Worm (Caenorhabditis elegans): ENCODE results near the gene txt-18.

- TF ChIP-seq elt-3 (tag; optimal IDR thresholded peaks at IDR 0.05): no peak
- TF ChIP-seq ceh-39 (tag; optimal IDR thresholded peaks at IDR 0.05): no peak
- no peak for TF ChIP-seq unc-62 (GFP tag; optimal IDR thresholded peaks at IDR 0.05)
- no peak for TF ChIP-seq pha-4 (tag; optimal IDR thresholded peaks at IDR 0.05)
- no peak for TF ChIP-seq sptf-1 (tag; optimal IDR thresholded peaks at IDR 0.05)
- TF ChIP-seq zip-8 (tag; optimal IDR thresholded peaks at IDR 0.05): no peak
- TF ChIP-seq unc-39 (tag; optimal IDR thresholded peaks at IDR 0.05): no peak
- no peak for TF ChIP-seq nhr-76 (tag; optimal IDR thresholded peaks at IDR 0.05)
- no peak for TF ChIP-seq ces-1 (GFP tag; optimal IDR thresholded peaks at IDR 0.05)
These were observed 21.8 kb upstream of the txt-18 start for ce11 chrII:6322081-6322480.
